Worm (Caenorhabditis elegans) whole organism, late embryonic: ENCODE measurements around the gene Y6E2A.10.
"Not testable (repeated sequence)": the region's sequence is repeated elsewhere in the genome, so short reads cannot be mapped to it uniquely, and the experiment has no call there.

Experiments used
- C38D4.7 ChIP-seq: fragments of 200-800 bp; sonication (Bioruptor generic); optimal IDR thresholded peaks from 2 replicates; lab custom pipeline; 2018; ENCODE audit warnings: mild to moderate bottlenecking, missing genetic modification characterization, moderate library complexity, missing compliant biosample characterization
- F13H6.1 ChIP-seq: sonication (generic microtip); optimal IDR thresholded peaks from 2 replicates; lab custom pipeline; 2016; ENCODE audit warnings: missing genetic modification characterization, missing compliant biosample characterization
- K02D7.2 ChIP-seq: sonication (generic microtip); optimal IDR thresholded peaks from 2 replicates; lab custom pipeline; 2017; ENCODE audit warnings: mild to moderate bottlenecking, missing genetic modification characterization, missing compliant biosample characterization
- K09A11.1 ChIP-seq: sonication (generic microtip); optimal IDR thresholded peaks from 2 replicates; lab custom pipeline; 2017; ENCODE audit warnings: antibody characterized with exemption, mild to moderate bottlenecking, missing genetic modification characterization, missing compliant biosample characterization; ENCODE audit not compliant: insufficient read depth
- T23F11.4 ChIP-seq: fragments of 200-800 bp; sonication (Bioruptor generic); optimal IDR thresholded peaks from 2 replicates; lab custom pipeline; 2018; ENCODE audit warnings: mild to moderate bottlenecking, missing genetic modification characterization, missing compliant biosample characterization
- ama-1 ChIP-seq: fragments of 150-350 bp; optimal IDR thresholded peaks from 2 replicates; lab custom pipeline; 2014
- ceh-19 ChIP-seq: fragments of 200-800 bp; sonication (Bioruptor generic); optimal IDR thresholded peaks from 2 replicates; lab custom pipeline; 2018; ENCODE audit warnings: mild to moderate bottlenecking, missing genetic modification characterization, missing compliant biosample characterization
- ceh-31 ChIP-seq: sonication (generic microtip); optimal IDR thresholded peaks from 2 replicates; lab custom pipeline; 2016; ENCODE audit warnings: missing genetic modification characterization, missing compliant biosample characterization
- ceh-34 ChIP-seq: sonication (generic microtip); optimal IDR thresholded peaks from 2 replicates; lab custom pipeline; 2016; ENCODE audit warnings: mild to moderate bottlenecking, missing genetic modification characterization, missing compliant biosample characterization
- ceh-45 ChIP-seq: fragments of 200-800 bp; sonication (Bioruptor generic); IDR thresholded peaks from 2 replicates; pipeline ENCODE4 v1.3.6; 2022; ENCODE audit warnings: missing genetic modification reagents, missing genetic modification characterization, missing compliant biosample characterization
- ceh-48 ChIP-seq: sonication (generic microtip); optimal IDR thresholded peaks from 2 replicates; lab custom pipeline; 2016; ENCODE audit warnings: missing genetic modification characterization, inconsistent platforms, missing compliant biosample characterization
- ceh-6 ChIP-seq: fragments of 200-800 bp; sonication (Bioruptor generic); optimal IDR thresholded peaks from 2 replicates; lab custom pipeline; 2018; ENCODE audit warnings: mild to moderate bottlenecking, missing genetic modification characterization, missing compliant biosample characterization
- ceh-9 ChIP-seq: sonication (generic microtip); optimal IDR thresholded peaks from 2 replicates; lab custom pipeline; 2016; ENCODE audit warnings: mild to moderate bottlenecking, missing genetic modification characterization, inconsistent platforms, missing compliant biosample characterization
- che-1 ChIP-seq: sonication (generic microtip); optimal IDR thresholded peaks from 2 replicates; lab custom pipeline; 2016; ENCODE audit warnings: mild to moderate bottlenecking, missing genetic modification characterization, missing compliant biosample characterization
- dve-1 ChIP-seq: sonication (generic microtip); optimal IDR thresholded peaks from 2 replicates; lab custom pipeline; 2017; ENCODE audit warnings: antibody characterized with exemption, mild to moderate bottlenecking, missing genetic modification characterization, missing compliant biosample characterization
- elt-4 ChIP-seq: sonication (generic microtip); optimal IDR thresholded peaks from 2 replicates; lab custom pipeline; 2016; ENCODE audit warnings: missing genetic modification characterization, missing compliant biosample characterization
- ets-4 ChIP-seq: sonication (generic microtip); optimal IDR thresholded peaks from 2 replicates; lab custom pipeline; 2016; ENCODE audit warnings: missing genetic modification characterization, missing compliant biosample characterization
- eyg-1 ChIP-seq: sonication (generic microtip); optimal IDR thresholded peaks from 2 replicates; lab custom pipeline; 2016; ENCODE audit warnings: missing genotype, missing genetic modification characterization, missing compliant biosample characterization
- fkh-10 ChIP-seq: fragments of 150-350 bp; optimal IDR thresholded peaks from 2 replicates; lab custom pipeline; 2014; ENCODE audit warnings: missing biosample characterization, missing genetic modification reagents, missing genetic modification characterization
- fkh-6 ChIP-seq: sonication (generic microtip); optimal IDR thresholded peaks from 2 replicates; lab custom pipeline; 2016; ENCODE audit warnings: missing genetic modification characterization, missing compliant biosample characterization
- hlh-13 ChIP-seq: fragments of 200-800 bp; sonication (Bioruptor generic); optimal IDR thresholded peaks from 2 replicates; lab custom pipeline; 2018; ENCODE audit warnings: mild to moderate bottlenecking, missing genetic modification characterization, missing compliant biosample characterization
- hlh-15 ChIP-seq: sonication (generic microtip); optimal IDR thresholded peaks from 2 replicates; lab custom pipeline; 2016; ENCODE audit warnings: missing genetic modification characterization, missing compliant biosample characterization
- hlh-30 ChIP-seq: sonication (generic microtip); optimal IDR thresholded peaks from 2 replicates; lab custom pipeline; 2017; ENCODE audit warnings: antibody characterized with exemption, missing genetic modification characterization, missing compliant biosample characterization; ENCODE audit not compliant: insufficient read depth
- hlh-8 ChIP-seq: sonication (generic microtip); optimal IDR thresholded peaks from 2 replicates; lab custom pipeline; 2016; ENCODE audit warnings: missing genotype, missing genetic modification characterization, missing compliant biosample characterization
- lin-11 ChIP-seq: fragments of 200-800 bp; sonication (Bioruptor generic); optimal IDR thresholded peaks from 2 replicates; lab custom pipeline; 2018; ENCODE audit warnings: mild to moderate bottlenecking, missing genetic modification characterization, missing compliant biosample characterization
- madf-2 ChIP-seq: sonication (generic microtip); optimal IDR thresholded peaks from 2 replicates; lab custom pipeline; 2017; ENCODE audit warnings: missing genetic modification characterization, missing compliant biosample characterization
- mec-3 ChIP-seq: sonication (generic microtip); optimal IDR thresholded peaks from 2 replicates; lab custom pipeline; 2016; ENCODE audit warnings: borderline replicate concordance, missing genetic modification characterization, missing compliant biosample characterization
- pat-9 ChIP-seq: fragments of 200-800 bp; sonication (Bioruptor generic); optimal IDR thresholded peaks from 2 replicates; lab custom pipeline; 2018; ENCODE audit warnings: mild to moderate bottlenecking, missing genetic modification characterization, moderate library complexity, missing compliant biosample characterization
- pax-1 ChIP-seq: fragments of 150-350 bp; optimal IDR thresholded peaks from 2 replicates; lab custom pipeline; 2014; ENCODE audit warnings: missing biosample characterization, missing genetic modification characterization
- pha-2 ChIP-seq: sonication (generic microtip); optimal IDR thresholded peaks from 2 replicates; lab custom pipeline; 2017; ENCODE audit warnings: mild to moderate bottlenecking, missing genetic modification characterization, missing compliant biosample characterization
- pha-4 ChIP-seq: fragments of 150-350 bp; optimal IDR thresholded peaks from 2 replicates; lab custom pipeline; 2018; ENCODE audit warnings: missing biosample characterization, missing genetic modification reagents, missing genetic modification characterization
- pros-1 ChIP-seq: fragments of 150-350 bp; optimal IDR thresholded peaks from 2 replicates; lab custom pipeline; 2014; ENCODE audit warnings: missing biosample characterization, missing genetic modification reagents, missing genetic modification characterization
- sdc-2 ChIP-seq: sonication (generic microtip); optimal IDR thresholded peaks from 2 replicates; lab custom pipeline; 2016; ENCODE audit warnings: missing genotype, missing genetic modification characterization, missing compliant biosample characterization
- sox-2 ChIP-seq: fragments of 200-800 bp; sonication (Bioruptor generic); IDR thresholded peaks from 2 replicates; pipeline ENCODE4 v1.3.6; 2022; ENCODE audit warnings: missing genetic modification reagents, missing genetic modification characterization, missing compliant biosample characterization
- sox-4 ChIP-seq: sonication (generic microtip); optimal IDR thresholded peaks from 2 replicates; lab custom pipeline; 2017; ENCODE audit warnings: mild to moderate bottlenecking, missing genetic modification characterization, inconsistent platforms, missing compliant biosample characterization
- syd-9 ChIP-seq: sonication (generic microtip); optimal IDR thresholded peaks from 2 replicates; lab custom pipeline; 2016; ENCODE audit warnings: mild to moderate bottlenecking, missing genetic modification characterization, moderate library complexity, missing compliant biosample characterization
- tbx-2 ChIP-seq: sonication (generic microtip); optimal IDR thresholded peaks from 2 replicates; lab custom pipeline; 2016; ENCODE audit warnings: missing genetic modification characterization, missing compliant biosample characterization
- tbx-7 ChIP-seq: sonication (generic microtip); optimal IDR thresholded peaks from 2 replicates; lab custom pipeline; 2016; ENCODE audit warnings: missing genotype, missing genetic modification characterization, missing compliant biosample characterization
- unc-55 ChIP-seq: sonication (generic microtip); optimal IDR thresholded peaks from 2 replicates; lab custom pipeline; 2017; ENCODE audit warnings: missing biosample characterization, missing genetic modification reagents, missing genetic modification characterization
- ztf-16 ChIP-seq: sonication (generic microtip); optimal IDR thresholded peaks from 2 replicates; lab custom pipeline; 2017; ENCODE audit warnings: missing genetic modification characterization, missing compliant biosample characterization

The Y6E2A.10 gene

DNA sequence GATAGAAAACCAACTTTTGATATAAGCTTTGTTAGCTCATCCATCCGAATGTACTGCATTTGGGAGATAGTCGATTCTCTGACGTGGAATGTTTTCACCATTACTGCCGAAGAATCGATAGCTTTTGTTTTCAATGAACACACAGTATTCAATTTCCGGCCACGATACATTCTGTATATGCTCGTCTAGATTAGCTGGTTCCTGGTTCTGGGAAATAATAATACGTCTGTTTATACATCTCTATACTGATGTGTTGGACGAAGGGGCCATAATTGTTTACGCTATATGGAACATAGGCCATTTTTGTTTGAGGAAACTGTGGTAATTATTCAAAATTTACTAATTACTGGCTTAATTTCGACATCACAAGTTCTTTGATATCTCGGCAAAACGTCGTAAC, 19.8 kb upstream of the Y6E2A.10 start, which contains the start of gene str-6:
Gene str-6, minus strand, starts transcription at position 101 of the 400 bp plus-strand sequence.
- TF ChIP-seq syd-9 (tag; lab: Kevin White, UChicago): no peak
- no peak for TF ChIP-seq ceh-48
- no peak for TF ChIP-seq hlh-30 (tag; lab: Kevin White, UChicago)
- no peak for TF ChIP-seq fkh-6
- no peak for TF ChIP-seq K09A11.1 (tag; lab: Kevin White, UChicago)
- TF ChIP-seq hlh-8 (tag; lab: Kevin White, UChicago): no peak
- TF ChIP-seq fkh-10: no peak
- TF ChIP-seq che-1: no peak
- TF ChIP-seq ceh-34: no peak
- no peak for TF ChIP-seq mec-3 (tag; lab: Kevin White, UChicago)
- TF ChIP-seq tbx-2: no peak
- no peak for TF ChIP-seq pat-9
- no peak for TF ChIP-seq C38D4.7 (GFP tag; lab: Kevin White, UChicago)
- TF ChIP-seq hlh-13 (GFP tag; lab: Kevin White, UChicago): no peak
- TF ChIP-seq ceh-31 (tag; lab: Kevin White, UChicago): no peak
- no peak for TF ChIP-seq ama-1 (lab: Kevin White, UChicago)
- no peak for TF ChIP-seq K02D7.2 (tag; lab: Kevin White, UChicago)
- TF ChIP-seq, all 69 proteins: peak for 0

DNA sequence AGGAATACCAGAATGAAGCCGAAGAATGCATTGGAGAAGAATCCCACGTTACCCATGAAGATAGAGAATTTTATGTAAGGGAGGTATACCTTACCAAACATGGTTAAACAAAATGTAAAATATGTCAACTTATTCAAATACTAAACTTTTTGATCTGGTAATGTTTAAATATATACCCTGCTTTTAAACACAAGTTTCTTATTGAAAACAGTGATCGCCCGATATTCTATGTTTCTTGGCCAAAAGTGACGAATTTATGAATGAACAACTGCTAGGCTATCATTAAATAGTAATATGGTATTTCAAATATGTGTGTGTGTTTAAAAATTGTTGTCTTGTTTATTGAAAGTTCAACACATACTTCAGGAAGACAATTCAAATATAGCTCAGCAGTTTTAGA, 18.0 kb upstream of the Y6E2A.10 start, which contains the start of gene T23D5.8:
Gene T23D5.8, minus strand, starts transcription at position 101 of the 400 bp plus-strand sequence.
- TF ChIP-seq pha-2; K09A11.1 (tag; lab: Kevin White, UChicago); ceh-45 (GFP tag; lab: Robert Waterston, UW): not testable (repeated sequence)
- TF ChIP-seq, all 69 proteins: peak for 0; not testable (repeated sequence) for 69

DNA sequence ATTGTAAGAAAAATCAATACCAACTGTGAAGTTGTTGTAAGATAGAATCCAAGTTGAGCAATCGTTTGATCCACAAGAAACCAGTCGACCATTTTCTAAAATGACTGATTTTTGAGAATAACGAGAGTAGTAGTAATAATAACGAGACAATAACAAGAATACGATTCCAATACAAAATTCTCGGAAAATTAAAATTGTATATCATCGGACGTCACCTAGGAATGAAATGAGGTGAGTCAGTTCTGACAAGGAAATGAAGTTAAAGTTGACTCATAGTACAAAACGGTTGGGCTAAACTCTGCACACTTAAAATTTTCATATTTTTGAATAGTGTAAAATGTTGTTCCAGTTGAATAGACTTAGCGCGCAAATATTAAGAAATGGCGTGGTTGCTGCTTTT, 14.0 kb upstream of the Y6E2A.10 start, which contains the start of gene str-19:
Gene str-19, minus strand, starts transcription at position 101 of the 400 bp plus-strand sequence.
- TF ChIP-seq ceh-31, tbx-7, syd-9 (tag; lab: Kevin White, UChicago): not testable (repeated sequence)

DNA sequence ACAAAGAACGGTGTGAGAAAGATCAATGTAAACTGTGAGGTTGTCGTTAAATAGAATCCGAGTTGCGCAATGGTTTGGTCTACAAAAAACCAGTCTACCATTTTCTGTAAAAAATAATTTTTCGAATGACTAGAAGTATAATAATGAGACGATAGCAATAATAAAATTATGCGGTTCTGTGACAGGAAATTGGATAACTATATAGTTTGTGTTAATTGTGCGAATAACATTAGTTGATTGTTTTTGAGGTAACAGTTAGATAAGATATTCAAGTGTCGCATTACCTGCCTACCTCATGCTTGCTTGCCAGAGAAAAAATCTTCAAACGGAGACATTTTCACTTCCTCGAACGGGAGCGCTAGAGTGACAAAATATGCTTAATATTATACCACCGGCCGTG, 11.5 kb upstream of the Y6E2A.10 start, which contains the start of gene str-18:
Gene str-18, minus strand, starts transcription at position 101 of the 400 bp plus-strand sequence.
- TF ChIP-seq ceh-48 (no peak), unc-55 (GFP tag; lab: Kevin White, UChicago) (no peak), ceh-6 (no peak), pax-1 (no peak), K02D7.2 (tag; lab: Kevin White, UChicago) (no peak), eyg-1 (no peak), K09A11.1 (tag; lab: Kevin White, UChicago) (no peak)

DNA sequence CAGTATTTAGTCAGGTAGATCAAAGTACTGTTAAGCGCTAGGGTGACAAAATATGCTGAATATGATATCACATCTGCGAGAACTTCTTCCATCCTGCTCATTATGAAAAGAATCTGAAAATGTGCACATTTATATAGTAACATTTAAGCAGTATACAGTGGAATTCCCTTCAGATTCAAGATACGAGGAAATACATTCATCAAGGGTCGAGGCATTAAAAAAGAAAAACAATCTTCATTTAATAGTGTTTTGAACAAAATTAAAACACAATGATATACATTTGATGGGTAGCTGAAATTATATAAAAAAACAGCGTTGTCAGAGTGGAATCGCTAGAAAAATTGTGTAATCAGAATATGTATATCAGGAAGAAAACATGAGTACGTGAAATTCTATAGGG, 5.4 kb upstream of the Y6E2A.10 start, which contains the start of gene str-27:
Gene str-27, minus strand, starts transcription at position 101 of the 400 bp plus-strand sequence.
- TF ChIP-seq F13H6.1: no peak
- no peak for TF ChIP-seq ceh-19 (GFP tag; lab: Kevin White, UChicago)
- no peak for TF ChIP-seq ztf-16 (tag; lab: Kevin White, UChicago)
- no peak for TF ChIP-seq madf-2 (tag; lab: Kevin White, UChicago)
- no peak for TF ChIP-seq ceh-9 (tag; lab: Kevin White, UChicago)
- no peak for TF ChIP-seq lin-11 (tag; lab: Kevin White, UChicago)
- no peak for TF ChIP-seq T23F11.4 (GFP tag; lab: Kevin White, UChicago)
- no peak for TF ChIP-seq pat-9
- no peak for TF ChIP-seq dve-1
- TF ChIP-seq hlh-15 (tag; lab: Kevin White, UChicago): no peak
- no peak for TF ChIP-seq ets-4 (tag; lab: Kevin White, UChicago)
- TF ChIP-seq syd-9 (tag; lab: Kevin White, UChicago): no peak
- no peak for TF ChIP-seq che-1
- no peak for TF ChIP-seq pha-4 (tag; lab: Kevin White, UChicago)
- TF ChIP-seq sdc-2: no peak
- TF ChIP-seq pros-1 (tag; lab: Kevin White, UChicago): no peak
- no peak for TF ChIP-seq elt-4
- no peak for TF ChIP-seq sox-4
- TF ChIP-seq sox-2 (GFP tag; lab: Robert Waterston, UW): no peak
- no peak for TF ChIP-seq ceh-48
